Worm (Caenorhabditis elegans): ENCODE measurements around the gene Y39B6A.41.

DNA sequence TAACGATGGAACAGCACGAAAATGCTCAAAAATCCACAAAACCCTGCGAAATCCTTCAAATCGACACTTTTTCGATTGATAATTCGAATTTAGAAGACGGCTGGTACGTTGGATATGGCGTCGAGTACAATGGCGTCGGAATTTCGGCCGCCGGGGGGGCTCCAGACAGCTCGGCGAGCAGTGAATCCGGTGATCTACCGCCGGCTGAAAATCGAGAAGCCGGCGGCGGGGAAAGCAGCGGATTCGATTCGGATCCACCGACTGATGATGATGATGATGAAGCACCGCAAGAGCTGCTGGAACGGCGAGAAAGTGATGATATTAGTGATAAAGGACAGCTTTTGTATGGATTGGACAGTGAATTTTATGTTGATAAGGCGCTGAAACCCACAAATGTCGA lies 13.2 kb upstream of the Y39B6A.41 start:
- TF ChIP-seq ekl-4 (GFP tag; IDR thresholded peaks at IDR 0.05) (no peak), egl-18 (GFP tag; IDR thresholded peaks at IDR 0.05) (no peak), ets-4 (GFP tag; optimal IDR thresholded peaks at IDR 0.05) (no peak), F49E8.2 (tag; optimal IDR thresholded peaks at IDR 0.05; ENCODE audit: insufficient read depth) (no peak), sea-2 (GFP tag; IDR thresholded peaks at IDR 0.05) (no peak), attf-3 (GFP tag; conservative IDR thresholded peaks at IDR 0.05) (no peak), pbrm-1 (GFP tag; IDR thresholded peaks at IDR 0.05) (no peak), lsl-1 (GFP tag; optimal IDR thresholded peaks at IDR 0.05) (no peak), dpl-1 (GFP tag; optimal IDR thresholded peaks at IDR 0.05) (no peak), lin-54 (GFP tag; optimal IDR thresholded peaks at IDR 0.05) (no peak), ztf-28 (GFP tag; IDR thresholded peaks at IDR 0.05) (no peak)

Measured in whole organism, young adult.